Worm (Caenorhabditis elegans) whole organism, L2 larva: ENCODE measurements around the gene kin-19.

Source experiments
- C34F6.9 ChIP-seq: fragments of 150-350 bp; optimal IDR thresholded peaks from 2 replicates; lab custom pipeline; 2014; ENCODE audit warnings: missing biosample characterization, missing genetic modification characterization
- F13H6.1 ChIP-seq: sonication (generic microtip); optimal IDR thresholded peaks from 2 replicates; lab custom pipeline; 2016; ENCODE audit warnings: missing genetic modification characterization, missing compliant biosample characterization
- alr-1 ChIP-seq: fragments of 150-350 bp; optimal IDR thresholded peaks from 2 replicates; lab custom pipeline; 2014; ENCODE audit warnings: missing biosample characterization, missing genetic modification characterization
- ceh-16 ChIP-seq: fragments of 150-350 bp; optimal IDR thresholded peaks from 2 replicates; lab custom pipeline; 2014; ENCODE audit warnings: missing biosample characterization, missing genetic modification characterization
- egl-27 ChIP-seq: sonication (generic microtip); optimal IDR thresholded peaks from 3 replicates; lab custom pipeline; 2017; ENCODE audit warnings: missing biosample characterization, missing genetic modification reagents, missing genetic modification characterization
- fos-1 ChIP-seq: fragments of 150-350 bp; optimal IDR thresholded peaks from 2 replicates; lab custom pipeline; 2014; ENCODE audit warnings: missing biosample characterization, missing genetic modification characterization
- lin-13 ChIP-seq: fragments of 150-350 bp; optimal IDR thresholded peaks from 2 replicates; lab custom pipeline; 2014; ENCODE audit warnings: missing biosample characterization, missing genetic modification reagents, missing genetic modification characterization
- lsy-2 ChIP-seq, 2 experiments: fragments of 150-350 bp in 1 of 2; sonication (generic microtip) in 1 of 2; optimal IDR thresholded peaks; 2 replicates each; lab custom pipeline; 2014 to 2017; ENCODE audit warnings: missing biosample characterization in 2 of 2, missing genetic modification characterization in 2 of 2
- mdl-1 ChIP-seq, 2 experiments: fragments of 150-350 bp in 1 of 2; sonication (generic microtip) in 1 of 2; optimal IDR thresholded peaks; 2 replicates each; lab custom pipeline; 2017; ENCODE audit warnings: missing biosample characterization in 2 of 2, missing genetic modification characterization in 2 of 2
- nhr-11 ChIP-seq: fragments of 150-350 bp; optimal IDR thresholded peaks from 2 replicates; lab custom pipeline; 2014; ENCODE audit warnings: missing biosample characterization, missing genetic modification characterization
- nhr-6 ChIP-seq: fragments of 150-350 bp; optimal IDR thresholded peaks from 2 replicates; lab custom pipeline; 2014; ENCODE audit warnings: missing biosample characterization, missing genetic modification characterization
- sma-9 ChIP-seq, 2 experiments: fragments of 150-350 bp in 1 of 2; sonication (generic microtip) in 1 of 2; optimal IDR thresholded peaks; 2 replicates each; lab custom pipeline; 2014 to 2016; ENCODE audit warnings: missing genetic modification characterization in 2 of 2, mild to moderate bottlenecking in 1 of 2, missing biosample characterization in 1 of 2, missing compliant biosample characterization in 1 of 2, missing genetic modification reagents in 1 of 2, moderate library complexity in 1 of 2
- unc-55 ChIP-seq: fragments of 150-350 bp; sonication (generic microtip); optimal IDR thresholded peaks from 3 replicates; lab custom pipeline; 2014; ENCODE audit warnings: missing biosample characterization, missing genetic modification reagents, missing genetic modification characterization
- zag-1 ChIP-seq: fragments of 150-350 bp; optimal IDR thresholded peaks from 2 replicates; lab custom pipeline; 2014; ENCODE audit warnings: missing biosample characterization, missing genetic modification characterization
- ztf-11 ChIP-seq: sonication (generic microtip); optimal IDR thresholded peaks from 2 replicates; lab custom pipeline; 2017; ENCODE audit warnings: missing biosample characterization, missing genetic modification characterization

The kin-19 gene

DNA sequence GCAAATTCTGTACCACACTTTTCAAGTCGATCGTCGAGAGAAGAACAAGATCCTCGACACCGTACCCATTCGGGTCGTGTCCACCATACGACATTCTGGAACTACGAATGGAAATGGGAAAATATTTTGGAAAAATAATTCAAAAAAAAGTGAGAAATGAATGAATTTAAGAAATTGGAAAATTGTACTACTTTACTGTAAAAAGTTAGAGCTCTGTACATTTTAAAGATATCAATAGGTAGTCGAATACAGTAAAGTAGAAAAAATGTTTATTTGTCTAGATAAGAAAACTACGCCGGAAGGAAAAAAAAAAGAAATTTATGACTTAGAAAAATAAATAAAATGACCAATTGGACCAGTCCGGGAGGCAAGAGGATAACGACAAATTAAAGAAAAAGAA, 49.7 kb downstream of the kin-19 start, which contains the start of gene hum-5:
Gene hum-5, minus strand, starts transcription at position 101 of the 400 bp plus-strand sequence.
- no peak for TF ChIP-seq nhr-6 (tag; lab: Kevin White, UChicago)
- TF ChIP-seq egl-27, result no peak
- TF ChIP-seq F13H6.1, result no peak
- TF ChIP-seq alr-1 (tag; lab: Kevin White, UChicago), result no peak
- TF ChIP-seq nhr-11 (tag; lab: Kevin White, UChicago), result no peak
- no peak for TF ChIP-seq ceh-16 (tag; lab: Kevin White, UChicago)
- TF ChIP-seq fos-1 (tag; lab: Kevin White, UChicago), result no peak
- TF ChIP-seq lin-13 (GFP tag; lab: Kevin White, UChicago), result no peak
- TF ChIP-seq mdl-1 (tag; optimal IDR thresholded peaks at IDR 0.05; lab: Kevin White, UChicago), result no peak

DNA sequence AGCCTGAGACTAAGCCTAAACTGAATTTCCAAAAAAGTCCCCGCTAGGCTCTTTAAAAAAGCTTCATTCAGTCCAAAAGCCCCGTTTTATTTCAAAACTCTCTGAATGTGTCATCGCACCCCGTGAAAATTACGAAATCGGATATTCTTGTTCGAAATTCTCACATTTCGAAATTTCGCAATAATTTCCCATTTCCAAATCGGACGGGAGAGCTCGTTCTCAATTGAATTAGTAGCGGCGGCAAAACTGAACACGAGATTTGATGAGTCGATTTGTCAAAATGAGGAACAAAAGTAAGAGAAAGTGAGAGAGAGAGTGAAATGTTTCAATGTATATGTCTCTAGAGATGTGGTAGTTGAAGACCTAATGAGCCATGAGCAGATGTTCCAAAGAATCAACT, 51.5 kb downstream of the kin-19 start:
- TF ChIP-seq lsy-2 (tag; optimal IDR thresholded peaks at IDR 0.05; lab: Kevin White, UChicago) (peak in 1 of 2 experiments; percentile 0), zag-1 (tag; lab: Kevin White, UChicago) (peak; percentile 24), ztf-11 (no peak), C34F6.9 (tag; lab: Kevin White, UChicago) (peak; percentile 38), unc-55 (GFP tag; lab: Kevin White, UChicago) (peak; percentile 83), sma-9 (GFP tag; optimal IDR thresholded peaks at IDR 0.05; lab: Kevin White, UChicago) (peak; percentile 20), sma-9 (tag; optimal IDR thresholded peaks at IDR 0.05; lab: Kevin White, UChicago) (no peak)
